Fruit fly (Drosophila melanogaster) whole organism, adult: ENCODE data around the gene CG15638.

Experiments
- CG14711 ChIP-seq: fragments of 200-800 bp; sonication (Bioruptor generic); optimal IDR thresholded peaks from 2 replicates; lab custom pipeline; 2018; ENCODE audit warnings: missing biosample characterization, mild to moderate bottlenecking, missing genetic modification characterization, moderate library complexity
- CG1620 ChIP-seq: fragments of 200-800 bp; sonication (Bioruptor generic); optimal IDR thresholded peaks from 2 replicates; lab custom pipeline; 2016; ENCODE audit warnings: missing biosample characterization, missing genetic modification characterization
- CG7045 ChIP-seq: fragments of 200-800 bp; sonication (Bioruptor generic); optimal IDR thresholded peaks from 2 replicates; lab custom pipeline; 2017; ENCODE audit warnings: missing biosample characterization, mild to moderate bottlenecking, missing genetic modification characterization
- Crg-1 ChIP-seq: fragments of 200-800 bp; sonication (Bioruptor generic); optimal IDR thresholded peaks from 2 replicates; lab custom pipeline; 2016; ENCODE audit warnings: missing biosample characterization, missing genetic modification characterization
- Hr96 ChIP-seq: fragments of 200-800 bp; sonication (Bioruptor generic); optimal IDR thresholded peaks from 2 replicates; lab custom pipeline; 2016; ENCODE audit warnings: missing biosample characterization, missing genetic modification characterization
- Mnt ChIP-seq: fragments of 200-800 bp; sonication (Bioruptor generic); optimal IDR thresholded peaks from 2 replicates; lab custom pipeline; 2016; ENCODE audit warnings: missing biosample characterization, mild to moderate bottlenecking, missing genetic modification characterization
- bab1 ChIP-seq: fragments of 200-800 bp; sonication (Bioruptor generic); optimal IDR thresholded peaks from 3 replicates; lab custom pipeline; 2019; ENCODE audit warnings: missing biosample characterization, mild to moderate bottlenecking, missing genetic modification characterization, moderate library complexity
- cnc ChIP-seq, 2 experiments: fragments of >200 bp; optimal IDR thresholded peaks; 2 replicates each; lab custom pipeline; 2017
- kay ChIP-seq: fragments of 200-800 bp; sonication (Bioruptor generic); peaks from one replicate; lab custom pipeline; 2016; ENCODE audit warnings: missing biosample characterization, missing genetic modification characterization, borderline replicate concordance
- ovo ChIP-seq: fragments of 200-800 bp; sonication (Bioruptor generic); optimal IDR thresholded peaks from 2 replicates; lab custom pipeline; 2016; ENCODE audit warnings: missing biosample characterization, missing genetic modification characterization
- pad ChIP-seq: fragments of 200-800 bp; sonication (Bioruptor generic); optimal IDR thresholded peaks from 3 replicates; lab custom pipeline; 2017; ENCODE audit warnings: missing biosample characterization, missing genetic modification characterization, mild to moderate bottlenecking, moderate library complexity, missing genetic modification reagents
- toe ChIP-seq: fragments of 200-800 bp; sonication (Bioruptor generic); optimal IDR thresholded peaks from 2 replicates; lab custom pipeline; 2016; ENCODE audit warnings: missing biosample characterization, missing genetic modification characterization

DNA sequence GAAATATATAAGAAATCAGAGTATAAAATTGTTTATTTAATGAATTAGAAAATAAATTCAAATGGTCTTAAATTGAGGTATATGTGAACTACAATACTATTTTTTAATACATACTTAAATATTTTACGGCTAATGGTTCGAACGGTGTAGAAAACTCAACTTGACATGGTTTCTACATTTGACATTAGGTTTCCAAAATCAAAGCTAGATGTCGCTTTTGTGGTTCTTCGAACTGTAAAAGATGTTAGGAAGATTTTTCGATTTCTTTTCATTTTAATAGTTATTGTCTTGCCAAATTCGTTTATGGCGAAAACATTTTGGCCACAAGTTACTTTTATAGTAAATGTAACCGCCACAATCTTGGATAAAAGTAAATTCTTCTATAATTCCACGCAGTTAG lies 35.2 kb downstream of the CG15638 start:
- TF ChIP-seq cnc (optimal IDR thresholded peaks at IDR 0.05; lab: Kevin White, UChicago) (no peak), Hr96 (GFP tag; lab: Kevin White, UChicago) (no peak), pad (GFP tag; lab: Kevin White, UChicago) (no peak), bab1 (GFP tag; lab: Kevin White, UChicago) (no peak), Mnt (GFP tag; lab: Kevin White, UChicago) (no peak), kay (GFP tag; lab: Kevin White, UChicago) (no peak), Crg-1 (no peak), CG14711 (tag; lab: Kevin White, UChicago) (no peak), CG7045 (GFP tag; lab: Kevin White, UChicago) (no peak), CG1620 (GFP tag; lab: Kevin White, UChicago) (no peak), ovo (GFP tag; lab: Kevin White, UChicago) (no peak), toe (GFP tag; lab: Kevin White, UChicago) (no peak)
